Fruit fly (Drosophila melanogaster): ENCODE results near the gene RpS10b.

Gene RpS10b

DNA sequence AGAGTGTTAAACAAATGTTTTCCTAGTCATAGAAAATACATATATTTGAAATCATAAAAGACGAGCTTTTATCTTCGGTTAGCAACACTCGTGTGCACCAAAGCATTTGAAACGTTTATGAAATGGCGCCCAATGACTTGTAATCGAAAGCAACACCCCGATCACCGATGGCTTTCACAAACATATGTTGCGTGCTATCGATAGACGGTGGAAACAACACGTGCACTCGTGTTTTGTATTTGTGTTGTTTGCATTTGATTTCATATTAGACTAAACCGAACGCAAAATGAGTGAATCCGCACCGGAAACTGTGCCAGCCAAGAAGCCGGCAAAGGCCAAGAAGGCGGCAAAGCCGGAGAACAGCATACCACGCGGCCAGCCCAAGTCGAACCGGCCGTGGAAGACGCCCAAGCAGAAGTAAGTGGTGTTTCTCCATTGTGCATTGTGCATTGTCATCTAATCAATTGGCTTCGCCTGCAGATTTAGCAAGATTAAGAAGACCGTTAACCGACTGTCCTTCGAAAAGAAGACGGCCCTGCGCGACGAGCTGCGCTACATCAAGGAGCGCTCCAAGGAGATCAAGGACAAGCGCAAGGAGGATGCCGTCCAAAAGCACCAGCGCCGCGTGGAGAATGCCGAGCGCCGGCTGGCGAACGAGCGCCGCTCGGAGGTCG lies 18.3 kb downstream of the RpS10b start, which contains the start of gene CG14210:
Gene CG14210, plus strand, starts transcription at position 207 of the 674 bp plus-strand sequence.
- TF ChIP-seq fd59A (GFP tag; optimal IDR thresholded peaks at IDR 0.05), result no peak
- TF ChIP-seq Hr39 (GFP tag; optimal IDR thresholded peaks at IDR 0.05), result no peak
- TF ChIP-seq svp (GFP tag), result no peak
- no peak for TF ChIP-seq dsx (GFP tag; optimal IDR thresholded peaks at IDR 0.05; ENCODE audit: poor library complexity, severe bottlenecking)
- no peak for TF ChIP-seq CG3919 (GFP tag; optimal IDR thresholded peaks at IDR 0.05)
- TF ChIP-seq achi (GFP tag; optimal IDR thresholded peaks at IDR 0.05), result no peak

DNA sequence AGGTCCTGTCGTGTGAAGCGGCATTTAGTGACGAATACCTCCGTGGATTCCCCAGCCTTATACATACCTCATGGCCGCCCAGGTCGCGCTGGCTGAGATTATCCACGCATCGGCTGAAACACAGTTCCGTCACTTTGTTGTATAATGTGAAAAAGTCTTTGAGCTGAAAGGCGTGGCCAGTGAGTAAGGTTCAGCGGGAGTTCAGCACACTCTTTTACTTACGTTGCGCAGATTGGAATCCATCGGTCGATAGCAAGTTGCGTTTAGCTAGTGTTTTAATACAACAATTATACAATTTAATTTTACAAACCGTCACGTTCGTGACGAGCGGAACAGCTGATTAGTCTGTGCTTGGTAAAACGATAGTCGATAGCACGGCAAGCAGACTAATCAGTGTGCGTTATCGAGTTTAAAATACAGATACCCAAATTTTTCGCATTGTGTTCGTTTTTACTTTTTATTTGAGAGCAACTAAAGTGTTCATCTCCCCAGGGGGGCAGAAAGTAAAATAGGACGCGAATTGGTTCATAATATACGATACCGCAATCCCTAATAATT lies 20.4 kb downstream of the RpS10b start, which contains the start of the genes Pstk and Tim9b:
Gene Pstk, minus strand, starts transcription at position 355 of the 558 bp plus-strand sequence.
Gene Tim9b, minus strand, starts transcription at position 355 of the 558 bp plus-strand sequence.
- TF ChIP-seq Gug (GFP tag; IDR thresholded peaks at IDR 0.05) (no peak), CG6276 (GFP tag; optimal IDR thresholded peaks at IDR 0.05) (no peak), CG4318 (GFP tag; optimal IDR thresholded peaks at IDR 0.05) (no peak), Sox14 (GFP tag; optimal IDR thresholded peaks at IDR 0.05) (no peak), CG6163 (GFP tag; IDR thresholded peaks at IDR 0.05) (no peak), acj6 (GFP tag; optimal IDR thresholded peaks at IDR 0.05) (no peak), ss (GFP tag; optimal IDR thresholded peaks at IDR 0.05) (no peak), fd59A (GFP tag; optimal IDR thresholded peaks at IDR 0.05) (no peak)

DNA sequence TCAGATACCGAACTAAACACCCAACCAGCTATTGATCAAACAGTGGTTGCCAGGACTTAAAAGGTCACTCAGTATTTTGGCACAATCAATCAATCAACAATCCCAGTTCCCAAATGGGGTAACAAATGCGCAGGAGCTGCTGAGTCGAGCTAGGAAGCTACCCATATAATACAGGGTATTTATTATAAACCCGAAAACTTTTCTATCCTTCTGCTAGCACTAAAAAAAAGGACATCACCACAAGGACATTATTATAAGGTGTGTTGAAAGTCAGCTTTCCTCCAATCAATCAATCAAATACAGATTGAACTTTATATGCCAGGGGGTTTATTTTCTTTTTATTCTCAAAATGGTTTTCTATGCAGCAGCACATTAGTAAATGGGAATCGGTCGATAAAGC lies 23.3 kb downstream of the RpS10b start, which contains the start of gene CG14221:
Gene CG14221, minus strand, starts transcription at position 101 of the 400 bp plus-strand sequence.
- TF ChIP-seq Ets21C (GFP tag; optimal IDR thresholded peaks at IDR 0.05), result no peak
- no peak for TF ChIP-seq CG34406 (GFP tag; optimal IDR thresholded peaks at IDR 0.05)
- no peak for TF ChIP-seq ss (GFP tag; optimal IDR thresholded peaks at IDR 0.05)
- no peak for TF ChIP-seq CG8632 (GFP tag; optimal IDR thresholded peaks at IDR 0.05)
- TF ChIP-seq fd59A (GFP tag; optimal IDR thresholded peaks at IDR 0.05), result no peak
- no peak for TF ChIP-seq Eip78C (GFP tag)
- TF ChIP-seq salr (GFP tag; optimal IDR thresholded peaks at IDR 0.05), result no peak
- no peak for TF ChIP-seq CG1621 (tag; optimal IDR thresholded peaks at IDR 0.05)
- no peak for TF ChIP-seq dsx (GFP tag; optimal IDR thresholded peaks at IDR 0.05; ENCODE audit: poor library complexity, severe bottlenecking)
- TF ChIP-seq achi (GFP tag; optimal IDR thresholded peaks at IDR 0.05), result no peak
- no peak for TF ChIP-seq CG6854 (GFP tag; optimal IDR thresholded peaks at IDR 0.05)
- no peak for TF ChIP-seq CG3032 (tag; optimal IDR thresholded peaks at IDR 0.05)
- no peak for TF ChIP-seq esn (GFP tag; optimal IDR thresholded peaks at IDR 0.05)

DNA sequence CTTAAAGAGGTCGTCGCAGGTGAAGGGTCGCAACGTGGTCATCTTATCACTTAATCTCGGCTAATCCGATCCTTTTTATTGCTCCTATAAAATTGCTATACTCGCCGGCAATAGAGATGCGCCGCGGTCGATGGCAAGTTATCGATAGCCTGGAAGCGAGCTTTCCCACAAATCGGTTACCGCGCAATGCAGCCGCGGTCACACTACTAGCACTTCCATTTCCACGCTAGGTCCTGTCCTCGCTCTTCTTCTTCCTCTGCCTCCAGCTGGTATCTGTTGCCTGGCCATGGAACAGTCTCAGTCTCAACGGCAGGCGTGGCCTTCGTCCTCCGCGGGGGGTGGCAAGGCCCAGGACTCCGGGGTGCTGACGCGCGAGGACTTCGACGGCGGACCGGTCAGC lies 25.1 kb downstream of the RpS10b start, which contains the start of the genes Naa20A and MKP-4:
Gene Naa20A, minus strand, starts transcription at position 151 of the 400 bp plus-strand sequence.
Gene MKP-4, plus strand, starts transcription at position 191 of the 400 bp plus-strand sequence.
- TF ChIP-seq esn (GFP tag; optimal IDR thresholded peaks at IDR 0.05), result peak; percentile 15
- no peak for TF ChIP-seq fkh (GFP tag; optimal IDR thresholded peaks at IDR 0.05)

DNA sequence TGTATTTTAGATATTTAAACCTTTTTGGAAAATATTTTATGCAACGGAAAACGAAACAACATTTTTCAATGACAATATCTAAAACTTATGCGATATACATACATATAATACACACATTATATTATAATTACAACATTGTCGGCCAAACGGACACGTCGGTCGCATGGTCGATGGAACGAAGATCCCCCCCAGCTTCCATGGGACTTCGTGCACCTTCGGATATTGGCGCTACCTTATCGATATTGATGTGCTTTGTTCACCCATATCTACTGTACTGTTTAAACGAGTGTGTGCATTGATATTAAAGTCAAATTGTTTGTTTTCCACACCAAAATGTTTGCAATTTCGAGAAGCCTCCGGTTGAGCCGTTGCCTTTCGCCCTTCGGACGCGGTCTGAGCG lies 27.6 kb downstream of the RpS10b start, which contains the start of gene CG14212:
Gene CG14212, plus strand, starts transcription at position 301 of the 400 bp plus-strand sequence.
- TF ChIP-seq CG3032 (tag; optimal IDR thresholded peaks at IDR 0.05) (no peak), achi (GFP tag; optimal IDR thresholded peaks at IDR 0.05) (no peak), Gug (GFP tag; IDR thresholded peaks at IDR 0.05) (no peak), Ets21C (GFP tag; optimal IDR thresholded peaks at IDR 0.05) (no peak), net (GFP tag; optimal IDR thresholded peaks at IDR 0.05) (no peak), CG34406 (GFP tag; optimal IDR thresholded peaks at IDR 0.05) (no peak), Sox102F (GFP tag; optimal IDR thresholded peaks at IDR 0.05) (no peak), CG16779 (tag; optimal IDR thresholded peaks at IDR 0.05) (no peak), Ets96B (tag; optimal IDR thresholded peaks at IDR 0.05) (no peak), Lpt (GFP tag; optimal IDR thresholded peaks at IDR 0.05) (no peak), CG1621 (tag; optimal IDR thresholded peaks at IDR 0.05) (no peak), Hr4 (GFP tag; optimal IDR thresholded peaks at IDR 0.05) (no peak), Smox (GFP tag; optimal IDR thresholded peaks at IDR 0.05) (no peak), CG11762 (GFP tag; optimal IDR thresholded peaks at IDR 0.05; ENCODE audit: insufficient read depth) (no peak), CG11902 (GFP tag; optimal IDR thresholded peaks at IDR 0.05) (no peak), CG8319 (GFP tag; optimal IDR thresholded peaks at IDR 0.05) (no peak), svp (GFP tag) (no peak), esn (GFP tag; optimal IDR thresholded peaks at IDR 0.05) (no peak)
